Worm (Caenorhabditis elegans) whole organism, late embryonic: Measurements from ENCODE around the gene unc-79.

Source experiments
- elt-2 ChIP-seq: sonication (generic microtip); optimal IDR thresholded peaks from 2 replicates; lab custom pipeline; 2016; ENCODE audit warnings: missing genetic modification reagents, missing genetic modification characterization, missing compliant biosample characterization
- elt-4 ChIP-seq: sonication (generic microtip); optimal IDR thresholded peaks from 2 replicates; lab custom pipeline; 2016; ENCODE audit warnings: missing genetic modification characterization, missing compliant biosample characterization
- nfya-1 ChIP-seq: sonication (generic microtip); optimal IDR thresholded peaks from 2 replicates; lab custom pipeline; 2017; ENCODE audit warnings: missing genetic modification characterization, mild to moderate bottlenecking, missing compliant biosample characterization, antibody characterized with exemption, moderate library complexity
- pqm-1 ChIP-seq: sonication (generic microtip); optimal IDR thresholded peaks from 2 replicates; lab custom pipeline; 2016; ENCODE audit warnings: missing genetic modification characterization, missing compliant biosample characterization
- zip-5 ChIP-seq: sonication (generic microtip); optimal IDR thresholded peaks from 2 replicates; lab custom pipeline; 2016; ENCODE audit warnings: missing genetic modification characterization, missing compliant biosample characterization

- TF ChIP-seq nfya-1 (tag; lab: Kevin White, UChicago) (no peak), zip-5 (tag; lab: Kevin White, UChicago) (no peak), pqm-1 (tag; lab: Kevin White, UChicago) (no peak), elt-4 (tag; lab: Kevin White, UChicago) (no peak), elt-2 (no peak)
These were observed 31.7 kb downstream of the unc-79 start, which contains the start of gene rei-1 for ce11 chrIII:4098107-4098620.
